Worm (Caenorhabditis elegans) whole organism, L4 larva: ENCODE data around the gene lgg-2.

Experiments used
- F10B5.3 ChIP-seq: sonication (generic microtip); optimal IDR thresholded peaks from 2 replicates; lab custom pipeline; 2016; ENCODE audit warnings: mild to moderate bottlenecking, missing genetic modification characterization, missing compliant biosample characterization
- F37D6.2 ChIP-seq: sonication (generic microtip); optimal IDR thresholded peaks from 2 replicates; lab custom pipeline; 2016; ENCODE audit warnings: mild to moderate bottlenecking, missing genetic modification characterization, missing compliant biosample characterization
- F44E2.7 ChIP-seq: fragments of 200-800 bp; sonication (Bioruptor generic); IDR thresholded peaks from 2 replicates; pipeline ENCODE4 v2.1.2; 2022; ENCODE audit warnings: missing genetic modification characterization, missing compliant biosample characterization
- F49E8.2 ChIP-seq: sonication (generic microtip); optimal IDR thresholded peaks from 2 replicates; lab custom pipeline; 2016; ENCODE audit warnings: missing compliant biosample characterization, mild to moderate bottlenecking, missing genetic modification characterization, borderline replicate concordance
- R02D3.7 ChIP-seq: fragments of 150-350 bp; sonication (generic microtip); optimal IDR thresholded peaks from 3 replicates; lab custom pipeline; 2014; ENCODE audit warnings: missing biosample characterization, missing genetic modification characterization
- T20F7.1 ChIP-seq: fragments of 200-800 bp; sonication (Bioruptor generic); optimal IDR thresholded peaks from 2 replicates; lab custom pipeline; 2018; ENCODE audit warnings: mild to moderate bottlenecking, missing genetic modification characterization, missing compliant biosample characterization
- T26A8.4 ChIP-seq: fragments of 200-800 bp; sonication (Bioruptor generic); IDR thresholded peaks from 2 replicates; pipeline ENCODE4 v1.3.6; 2022; ENCODE audit warnings: missing genetic modification characterization, missing compliant biosample characterization
- Y75B8A.6 ChIP-seq: fragments of 200-800 bp; sonication (Bioruptor generic); IDR thresholded peaks from 2 replicates; pipeline ENCODE4 v1.3.6; 2022; ENCODE audit warnings: missing genetic modification reagents, missing genetic modification characterization, missing compliant biosample characterization
- ZK337.2 ChIP-seq: fragments of 200-800 bp; sonication (Bioruptor generic); IDR thresholded peaks from 2 replicates; pipeline ENCODE4 v1.3.6; 2022; ENCODE audit warnings: missing genetic modification reagents, missing genetic modification characterization, missing compliant biosample characterization
- aha-1 ChIP-seq: fragments of 150-350 bp; peaks from one replicate; lab custom pipeline; 2014; ENCODE audit warnings: missing biosample characterization, missing genetic modification characterization
- aly-2 ChIP-seq: sonication (generic microtip); optimal IDR thresholded peaks from 2 replicates; lab custom pipeline; 2018; ENCODE audit warnings: missing biosample characterization, missing genetic modification characterization
- ama-1 ChIP-seq: fragments of 150-350 bp; optimal IDR thresholded peaks from 2 replicates; lab custom pipeline; 2014; ENCODE audit warnings: inconsistent platforms, mixed read lengths
- attf-4 ChIP-seq: sonication (generic microtip); optimal IDR thresholded peaks from 3 replicates; lab custom pipeline; 2017; ENCODE audit warnings: missing biosample characterization, missing genetic modification characterization
- ceh-44 ChIP-seq: fragments of 200-800 bp; sonication (Bioruptor generic); IDR thresholded peaks from 2 replicates; pipeline ENCODE4 v1.3.6; 2022; ENCODE audit warnings: missing genetic modification reagents, missing genetic modification characterization, missing compliant biosample characterization
- ceh-62 ChIP-seq: sonication (generic microtip); optimal IDR thresholded peaks from 2 replicates; lab custom pipeline; 2017; ENCODE audit warnings: missing biosample characterization, missing genetic modification characterization
- ces-1 ChIP-seq: fragments of 150-350 bp; sonication (generic microtip); optimal IDR thresholded peaks from 4 replicates; lab custom pipeline; 2014; ENCODE audit warnings: missing biosample characterization, missing genetic modification reagents, missing genetic modification characterization
- cey-2 ChIP-seq: sonication (generic microtip); optimal IDR thresholded peaks from 3 replicates; lab custom pipeline; 2017; ENCODE audit warnings: missing genetic modification characterization, mild to moderate bottlenecking, missing compliant biosample characterization, antibody characterized with exemption, borderline replicate concordance; ENCODE audit not compliant: insufficient read depth
- ctbp-1 ChIP-seq: fragments of 200-800 bp; sonication (Bioruptor generic); IDR thresholded peaks from 2 replicates; pipeline ENCODE4 v1.3.6; 2022; ENCODE audit warnings: missing genetic modification reagents, missing genetic modification characterization, missing compliant biosample characterization
- daf-12 ChIP-seq: fragments of 150-350 bp; optimal IDR thresholded peaks from 2 replicates; lab custom pipeline; 2014; ENCODE audit warnings: missing biosample characterization, missing genetic modification reagents, missing genetic modification characterization
- daf-19 ChIP-seq: fragments of 200-800 bp; sonication (Bioruptor generic); conservative IDR thresholded peaks from 2 replicates; pipeline ENCODE4 v1.3.6; 2022; ENCODE audit warnings: missing genetic modification characterization, missing compliant biosample characterization
- daf-8 ChIP-seq: fragments of 200-800 bp; sonication (Bioruptor generic); IDR thresholded peaks from 2 replicates; pipeline ENCODE4 v1.3.6; 2022; ENCODE audit warnings: missing genetic modification characterization, missing compliant biosample characterization
- dmd-8 ChIP-seq: fragments of 200-800 bp; sonication (Bioruptor generic); IDR thresholded peaks from 2 replicates; pipeline ENCODE4 v1.3.6; 2022; ENCODE audit warnings: missing genetic modification characterization, missing compliant biosample characterization
- dve-1 ChIP-seq: sonication (generic microtip); optimal IDR thresholded peaks from 2 replicates; lab custom pipeline; 2017; ENCODE audit warnings: antibody characterized with exemption, mild to moderate bottlenecking, missing genetic modification characterization, missing compliant biosample characterization; ENCODE audit not compliant: insufficient read depth
- hlh-11 ChIP-seq: fragments of 200-800 bp; sonication (Bioruptor generic); optimal IDR thresholded peaks from 2 replicates; lab custom pipeline; 2018; ENCODE audit warnings: mild to moderate bottlenecking, missing genetic modification characterization, missing compliant biosample characterization
- hlh-30 ChIP-seq: sonication (generic microtip); optimal IDR thresholded peaks from 2 replicates; lab custom pipeline; 2017; ENCODE audit warnings: antibody characterized with exemption, mild to moderate bottlenecking, missing genetic modification characterization, missing compliant biosample characterization; ENCODE audit not compliant: insufficient read depth
- hmg-1.1 ChIP-seq: fragments of 200-800 bp; sonication (Bioruptor generic); IDR thresholded peaks from 2 replicates; pipeline ENCODE4 v1.3.6; 2022; ENCODE audit warnings: missing genetic modification reagents, missing genetic modification characterization, missing compliant biosample characterization
- lim-7 ChIP-seq: fragments of 200-800 bp; sonication (Bioruptor generic); IDR thresholded peaks from 2 replicates; pipeline ENCODE4 v1.3.6; 2022; ENCODE audit warnings: missing genetic modification characterization, missing compliant biosample characterization
- lin-1 ChIP-seq: fragments of 200-800 bp; sonication (Bioruptor generic); IDR thresholded peaks from 2 replicates; pipeline ENCODE4 v1.3.6; 2022; ENCODE audit warnings: missing genetic modification reagents, missing genetic modification characterization, missing compliant biosample characterization
- lin-13 ChIP-seq: fragments of 150-350 bp; optimal IDR thresholded peaks from 2 replicates; lab custom pipeline; 2014; ENCODE audit warnings: missing biosample characterization, missing genetic modification reagents, missing genetic modification characterization
- lin-15B ChIP-seq: fragments of 150-350 bp; sonication (generic microtip); optimal IDR thresholded peaks from 3 replicates; lab custom pipeline; 2014; ENCODE audit warnings: missing biosample characterization, missing genetic modification characterization
- lin-38 ChIP-seq: fragments of 200-800 bp; sonication (Bioruptor generic); IDR thresholded peaks from 2 replicates; pipeline ENCODE4 v1.3.6; 2022; ENCODE audit warnings: missing genetic modification reagents, missing genetic modification characterization, missing compliant biosample characterization
- lsy-2 ChIP-seq, 2 experiments: fragments of 150-350 bp in 1 of 2; sonication (generic microtip) in 1 of 2; optimal IDR thresholded peaks; 2 replicates each; lab custom pipeline; 2014 to 2017; ENCODE audit warnings: missing biosample characterization in 2 of 2, missing genetic modification characterization in 2 of 2
- madf-5 ChIP-seq, 2 experiments: fragments of 200-800 bp; sonication (Bioruptor generic); IDR thresholded peaks; 2 replicates each; pipeline ENCODE4 v1.3.6; 2022; ENCODE audit warnings: missing compliant biosample characterization in 2 of 2, missing genetic modification characterization in 2 of 2
- madf-9 ChIP-seq: fragments of 200-800 bp; sonication (Bioruptor generic); conservative IDR thresholded peaks from 2 replicates; pipeline ENCODE4 v1.3.6; 2022; ENCODE audit warnings: missing genetic modification reagents, missing genetic modification characterization, missing compliant biosample characterization
- mep-1 ChIP-seq: fragments of 150-350 bp; sonication (generic microtip); optimal IDR thresholded peaks from 3 replicates; lab custom pipeline; 2014; ENCODE audit warnings: missing biosample characterization, missing genetic modification characterization
- mxl-2 ChIP-seq: fragments of 200-800 bp; sonication (Bioruptor generic); conservative IDR thresholded peaks from 2 replicates; pipeline ENCODE4 v1.3.6; 2022; ENCODE audit warnings: missing genetic modification reagents, missing genetic modification characterization, missing compliant biosample characterization
- mxl-3 ChIP-seq: fragments of 200-800 bp; sonication (Bioruptor generic); optimal IDR thresholded peaks from 2 replicates; lab custom pipeline; 2018; ENCODE audit warnings: mild to moderate bottlenecking, missing genetic modification characterization, missing compliant biosample characterization
- nhr-111 ChIP-seq: fragments of 200-800 bp; sonication (Bioruptor generic); optimal IDR thresholded peaks from 2 replicates; lab custom pipeline; 2018; ENCODE audit warnings: mild to moderate bottlenecking, missing genetic modification characterization, missing compliant biosample characterization
- nhr-237 ChIP-seq: sonication (generic microtip); optimal IDR thresholded peaks from 2 replicates; lab custom pipeline; 2017; ENCODE audit warnings: missing biosample characterization, missing genetic modification characterization
- nhr-28 ChIP-seq: fragments of 150-350 bp; optimal IDR thresholded peaks from 2 replicates; lab custom pipeline; 2014; ENCODE audit warnings: missing biosample characterization, missing genetic modification characterization
- nhr-42 ChIP-seq: fragments of 200-800 bp; sonication (Bioruptor generic); IDR thresholded peaks from 2 replicates; pipeline ENCODE4 v1.3.6; 2022; ENCODE audit warnings: missing genetic modification characterization, missing compliant biosample characterization
- nhr-48 ChIP-seq: sonication (generic microtip); optimal IDR thresholded peaks from 2 replicates; lab custom pipeline; 2016; ENCODE audit warnings: mild to moderate bottlenecking, missing genetic modification characterization, missing compliant biosample characterization
- nhr-6 ChIP-seq: fragments of 150-350 bp; optimal IDR thresholded peaks from 2 replicates; lab custom pipeline; 2014; ENCODE audit warnings: missing biosample characterization, missing genetic modification characterization
- php-3 ChIP-seq: fragments of 200-800 bp; sonication (Bioruptor generic); IDR thresholded peaks from 2 replicates; pipeline ENCODE4 v1.3.6; 2022; ENCODE audit warnings: missing genetic modification reagents, missing genetic modification characterization, missing compliant biosample characterization
- saeg-2 ChIP-seq: fragments of 200-800 bp; sonication (Bioruptor generic); IDR thresholded peaks from 2 replicates; pipeline ENCODE4 v1.3.6; 2022; ENCODE audit warnings: missing genetic modification reagents, missing genetic modification characterization, missing compliant biosample characterization
- skn-1 ChIP-seq: fragments of 150-350 bp; optimal IDR thresholded peaks from 2 replicates; lab custom pipeline; 2014; ENCODE audit warnings: missing biosample characterization, missing genetic modification characterization
- snpc-1.2 ChIP-seq: fragments of 200-800 bp; sonication (Bioruptor generic); IDR thresholded peaks from 2 replicates; pipeline ENCODE4 v1.3.6; 2022; ENCODE audit warnings: missing genetic modification reagents, missing genetic modification characterization, missing compliant biosample characterization
- snpc-4 ChIP-seq: fragments of 150-350 bp; optimal IDR thresholded peaks from 2 replicates; lab custom pipeline; 2014; ENCODE audit warnings: missing biosample characterization, missing genetic modification characterization
- tag-97 ChIP-seq: fragments of 200-800 bp; sonication (Bioruptor generic); IDR thresholded peaks from 2 replicates; pipeline ENCODE4 v1.3.6; 2022; ENCODE audit warnings: missing genetic modification characterization, missing compliant biosample characterization
- unc-39 ChIP-seq: sonication (generic microtip); optimal IDR thresholded peaks from 2 replicates; lab custom pipeline; 2017; ENCODE audit warnings: missing biosample characterization, missing genetic modification characterization
- unc-62 ChIP-seq, 3 experiments: fragments of 150-350 bp in 1 of 3; sonication (generic microtip); optimal IDR thresholded peaks in 2 of 3; peaks in 1 of 3; 1 replicate in 1 of 3; 2 replicates in 2 of 3; lab custom pipeline; 2014 to 2017; ENCODE audit warnings: missing biosample characterization in 3 of 3, missing genetic modification characterization in 3 of 3, missing genetic modification reagents in 3 of 3, missing genotype in 1 of 3
- ztf-11 ChIP-seq: fragments of 150-350 bp; optimal IDR thresholded peaks from 2 replicates; lab custom pipeline; 2014; ENCODE audit warnings: missing biosample characterization, missing genetic modification characterization

The lgg-2 gene

DNA sequence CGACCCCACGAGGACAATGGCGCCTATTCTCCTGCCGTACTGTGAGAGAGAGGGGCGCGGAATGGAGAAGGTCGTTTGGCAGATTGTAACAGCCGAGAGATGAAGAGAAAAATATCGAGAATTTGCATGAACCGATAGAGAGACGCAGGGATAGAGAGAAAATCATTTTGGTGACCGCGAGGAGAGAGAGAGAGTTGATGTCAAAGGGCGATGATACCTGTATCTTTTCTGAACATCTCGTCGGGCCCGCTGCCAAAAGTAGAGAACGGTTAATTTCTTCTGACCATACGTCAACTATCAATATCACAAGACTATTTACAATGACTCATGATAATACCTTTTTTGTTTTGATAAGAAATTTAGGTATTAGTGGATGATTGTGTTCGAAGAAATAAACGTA is 40.3 kb upstream of the lgg-2 start (continued):
- TF ChIP-seq ztf-11 (tag; lab: Kevin White, UChicago) (no peak), daf-19 (no peak), lin-13 (GFP tag; lab: Kevin White, UChicago) (no peak), madf-5 (GFP tag; IDR thresholded peaks at IDR 0.05; lab: Robert Waterston, UW) (no peak), mxl-3 (GFP tag; lab: Kevin White, UChicago) (peak; percentile 33), hlh-11 (tag; lab: Kevin White, UChicago) (peak; percentile 68), snpc-1.2 (no peak), nhr-6 (tag; lab: Kevin White, UChicago) (peak; percentile 19), snpc-4 (tag; lab: Kevin White, UChicago) (no peak), mep-1 (tag; lab: Kevin White, UChicago) (peak; percentile 66), nhr-28 (peak; percentile 70), Y75B8A.6 (GFP tag; lab: Robert Waterston, UW) (no peak), aly-2 (tag; lab: Kevin White, UChicago) (no peak), nhr-111 (GFP tag; lab: Kevin White, UChicago) (no peak), lsy-2 (tag; optimal IDR thresholded peaks at IDR 0.05; lab: Kevin White, UChicago) (peak in 1 of 2 experiments; percentile 48), attf-4 (tag; lab: Kevin White, UChicago) (no peak), hlh-30 (tag; lab: Kevin White, UChicago) (peak; percentile 77), R02D3.7 (no peak), madf-9 (GFP tag; lab: Robert Waterston, UW) (no peak), F10B5.3 (tag; lab: Kevin White, UChicago) (no peak), ceh-62 (no peak), tag-97 (GFP tag; lab: Robert Waterston, UW) (no peak), saeg-2 (no peak), aha-1 (tag; lab: Kevin White, UChicago) (peak; percentile 50), dve-1 (tag; lab: Kevin White, UChicago) (peak; percentile 22), hmg-1.1 (GFP tag; lab: Robert Waterston, UW) (no peak), F37D6.2 (no peak), nhr-42 (no peak), nhr-237 (tag; lab: Kevin White, UChicago) (no peak), php-3 (GFP tag; lab: Robert Waterston, UW) (no peak), mxl-2 (GFP tag; lab: Robert Waterston, UW) (no peak), T20F7.1 (GFP tag; lab: Kevin White, UChicago) (no peak), skn-1 (tag; lab: Kevin White, UChicago) (no peak), lim-7 (GFP tag; lab: Robert Waterston, UW) (no peak), ZK337.2 (GFP tag; lab: Robert Waterston, UW) (no peak), T26A8.4 (GFP tag; lab: Robert Waterston, UW) (no peak), daf-8 (GFP tag; lab: Robert Waterston, UW) (no peak), lin-38 (GFP tag; lab: Robert Waterston, UW) (no peak), ctbp-1 (GFP tag; lab: Robert Waterston, UW) (no peak), ceh-44 (GFP tag; lab: Robert Waterston, UW) (no peak), F44E2.7 (GFP tag; lab: Robert Waterston, UW) (no peak)

DNA sequence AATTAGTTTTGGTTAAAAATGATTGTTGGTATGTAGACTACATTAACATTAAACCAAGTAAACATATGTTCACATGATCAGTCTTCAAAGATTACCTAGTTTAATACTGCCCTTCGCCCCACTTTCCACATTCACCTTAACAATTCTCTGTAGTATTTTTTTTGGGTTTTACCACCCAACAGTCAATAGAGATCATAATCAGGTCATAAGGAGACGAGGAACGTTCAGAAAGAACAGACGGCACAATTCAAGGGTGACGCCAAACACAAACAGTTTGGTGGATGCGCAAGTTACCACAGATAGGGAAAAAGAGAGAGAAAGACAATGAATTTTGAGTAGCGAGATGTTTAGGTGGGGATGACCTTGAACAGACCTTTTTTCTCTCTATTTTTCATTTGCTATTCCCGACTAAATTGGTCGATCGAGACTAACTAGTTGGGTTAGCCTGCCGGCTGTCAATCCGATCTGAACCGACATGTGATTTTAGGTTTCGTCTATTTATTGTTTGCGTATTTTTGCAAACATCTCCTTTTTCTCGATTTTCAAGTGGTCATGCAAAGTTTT is 36.0 kb upstream of the lgg-2 start:
- no peak for TF ChIP-seq F49E8.2 (tag; lab: Kevin White, UChicago)
- TF ChIP-seq unc-39 (tag; lab: Kevin White, UChicago), result no peak
- TF ChIP-seq dmd-8 (GFP tag; lab: Robert Waterston, UW), result no peak
- TF ChIP-seq hlh-30 (tag; lab: Kevin White, UChicago), result peak; percentile 26
- no peak for TF ChIP-seq saeg-2
- TF ChIP-seq ama-1, result no peak
- no peak for TF ChIP-seq daf-12 (tag; lab: Kevin White, UChicago)
- TF ChIP-seq lin-1 (GFP tag; lab: Robert Waterston, UW), result no peak
- TF ChIP-seq lin-15B (tag; lab: Kevin White, UChicago), result no peak
- TF ChIP-seq hlh-11 (tag; lab: Kevin White, UChicago), result peak; percentile 17
- no peak for TF ChIP-seq daf-19
- TF ChIP-seq nhr-48 (tag; lab: Kevin White, UChicago), result no peak
- TF ChIP-seq cey-2 (tag; lab: Kevin White, UChicago), result no peak
- no peak for TF ChIP-seq ces-1 (GFP tag; lab: Kevin White, UChicago)
- no peak for TF ChIP-seq Y75B8A.6 (GFP tag; lab: Robert Waterston, UW)
- peak in 1 of 2 experiments; percentile 95 for TF ChIP-seq unc-62 (GFP tag; optimal IDR thresholded peaks at IDR 0.05 in 1 of 2; lab: Kevin White, UChicago)
- no peak for TF ChIP-seq unc-62 (tag; optimal IDR thresholded peaks at IDR 0.05; lab: Kevin White, UChicago)
